Worm (Caenorhabditis elegans): ENCODE results near the gene F09C8.2.

- no peak for TF ChIP-seq dmd-4 (tag; optimal IDR thresholded peaks at IDR 0.05; ENCODE audit: borderline replicate concordance)
- no peak for TF ChIP-seq pha-2 (tag; optimal IDR thresholded peaks at IDR 0.05)
- no peak for TF ChIP-seq ceh-22 (tag; optimal IDR thresholded peaks at IDR 0.05)
- TF ChIP-seq ahr-1 (tag; optimal IDR thresholded peaks at IDR 0.05), result no peak
- no peak for TF ChIP-seq gmeb-2 (tag; optimal IDR thresholded peaks at IDR 0.05)
- TF ChIP-seq eyg-1 (tag; optimal IDR thresholded peaks at IDR 0.05), result no peak
- TF ChIP-seq che-1 (tag; optimal IDR thresholded peaks at IDR 0.05), result no peak
- no peak for TF ChIP-seq C08G9.2 (tag; optimal IDR thresholded peaks at IDR 0.05)
- TF ChIP-seq dve-1 (tag; optimal IDR thresholded peaks at IDR 0.05), result no peak
- TF ChIP-seq zip-5 (tag; optimal IDR thresholded peaks at IDR 0.05), result no peak
- TF ChIP-seq pha-4 (tag; optimal IDR thresholded peaks at IDR 0.05), result no peak
- TF ChIP-seq ceh-14 (tag; optimal IDR thresholded peaks at IDR 0.05), result no peak
Measured at ce11 chrX:16116279-16116678, 30.5 kb downstream of the F09C8.2 start.
